Fruit fly (Drosophila melanogaster): Measurements from ENCODE around the gene Myc.
A peak's percentile ranks its signal among the peaks of the same experiment; 100 is the strongest.

Gene Myc

dm6 chrX:3355180-3355579 is 17.8 kb upstream of the Myc start (continued):
- TF ChIP-seq CG8281 (tag; optimal IDR thresholded peaks at IDR 0.05) = peak; percentile 22
- TF ChIP-seq tx (GFP tag; optimal IDR thresholded peaks at IDR 0.05) = no peak
- peak; percentile 45; the same call in 1 of the 2 replicates for TF ChIP-seq crol (GFP tag; IDR thresholded peaks at IDR 0.05)
- TF ChIP-seq CG31224 (GFP tag; IDR thresholded peaks at IDR 0.05) = peak; percentile 79
- TF ChIP-seq CG1602 (GFP tag; optimal IDR thresholded peaks at IDR 0.05) = peak; percentile 66
- TF ChIP-seq CG17829 (tag; optimal IDR thresholded peaks at IDR 0.05) = peak; percentile 85
- peak; percentile 73 for TF ChIP-seq gcm (GFP tag; optimal IDR thresholded peaks at IDR 0.05)
- TF ChIP-seq CG13296 (GFP tag; optimal IDR thresholded peaks at IDR 0.05) = peak; percentile 48
- TF ChIP-seq CG12236 (GFP tag; optimal IDR thresholded peaks at IDR 0.05) = no peak
- peak; percentile 42 for TF ChIP-seq CG15011 (GFP tag; optimal IDR thresholded peaks at IDR 0.05)
- peak; percentile 91 for TF ChIP-seq CG10959 (GFP tag; IDR thresholded peaks at IDR 0.05)
- TF ChIP-seq CG10979 (tag; optimal IDR thresholded peaks at IDR 0.05) = peak; percentile 91
- TF ChIP-seq Lpt (GFP tag; optimal IDR thresholded peaks at IDR 0.05) = no peak
- TF ChIP-seq kni (GFP tag; optimal IDR thresholded peaks at IDR 0.05) = no peak
- peak; percentile 92 for TF ChIP-seq CG9727 (GFP tag; optimal IDR thresholded peaks at IDR 0.05)
- TF ChIP-seq CG9817 (tag; optimal IDR thresholded peaks at IDR 0.05) = peak; percentile 60
- peak; percentile 77 for TF ChIP-seq CG11504 (tag; optimal IDR thresholded peaks at IDR 0.05)
- TF ChIP-seq Bteb2 (GFP tag; optimal IDR thresholded peaks at IDR 0.05) = peak; percentile 30
- peak; percentile 55 for TF ChIP-seq ewg (GFP tag; optimal IDR thresholded peaks at IDR 0.05)
- TF ChIP-seq lmd (GFP tag; IDR thresholded peaks at IDR 0.05) = peak; percentile 85
- TF ChIP-seq lov (optimal IDR thresholded peaks at IDR 0.05) = no peak
- peak; percentile 93 for TF ChIP-seq lov (GFP tag; IDR thresholded peaks at IDR 0.05)
- TF ChIP-seq sd (tag; optimal IDR thresholded peaks at IDR 0.05) = peak; percentile 36
- peak; percentile 64 for TF ChIP-seq ap (GFP tag; IDR thresholded peaks at IDR 0.05)
- TF ChIP-seq Hey (tag; optimal IDR thresholded peaks at IDR 0.05) = no peak
- TF ChIP-seq CG15479 (GFP tag; optimal IDR thresholded peaks at IDR 0.05) = no peak
- TF ChIP-seq mld (GFP tag; IDR thresholded peaks at IDR 0.05; ENCODE audit: partially characterized antibody) = no peak
- TF ChIP-seq CG17359 (tag; optimal IDR thresholded peaks at IDR 0.05) = peak; percentile 70
- TF ChIP-seq E2f2 (GFP tag; IDR thresholded peaks at IDR 0.05) = peak; percentile 50
- TF ChIP-seq Doc2 (GFP tag; IDR thresholded peaks at IDR 0.05) = no peak
- peak; percentile 53 for TF ChIP-seq Bdp1 (GFP tag; optimal IDR thresholded peaks at IDR 0.05)
- TF ChIP-seq fd96Cb (tag; optimal IDR thresholded peaks at IDR 0.05) = peak; percentile 80
- TF ChIP-seq maf-S (GFP tag; optimal IDR thresholded peaks at IDR 0.05) = peak; percentile 29
- peak; percentile 64 for TF ChIP-seq CG7271 (tag; optimal IDR thresholded peaks at IDR 0.05)
- TF ChIP-seq br (optimal IDR thresholded peaks at IDR 0.05) = no peak
- TF ChIP-seq gce (GFP tag; IDR thresholded peaks at IDR 0.05) = peak; percentile 70; the same call in 1 of the 3 replicates
- TF ChIP-seq usp (GFP tag; optimal IDR thresholded peaks at IDR 0.05) = no peak
- TF ChIP-seq Pdp1 (GFP tag; optimal IDR thresholded peaks at IDR 0.05) = peak; percentile 34 to 44
- TF ChIP-seq ato (GFP tag; IDR thresholded peaks at IDR 0.05; ENCODE audit: partially characterized antibody) = no peak
- peak; percentile 25 for TF ChIP-seq bab2 (GFP tag; optimal IDR thresholded peaks at IDR 0.05)
- peak in 1 of 2 experiments; percentile 92 for TF ChIP-seq bsh (GFP tag; optimal IDR thresholded peaks at IDR 0.05)
- peak; percentile 74 for TF ChIP-seq Aef1 (GFP tag; IDR thresholded peaks at IDR 0.05)
- TF ChIP-seq Xrp1 (GFP tag; IDR thresholded peaks at IDR 0.05) = peak; percentile 94
- peak; percentile 27 for TF ChIP-seq zfh2 (GFP tag; optimal IDR thresholded peaks at IDR 0.05)
- TF ChIP-seq CG18764 (GFP tag; optimal IDR thresholded peaks at IDR 0.05) = peak; percentile 37
- TF ChIP-seq ftz-f1 (GFP tag; optimal IDR thresholded peaks at IDR 0.05) = no peak
- peak; percentile 71 for TF ChIP-seq Xbp1 (GFP tag; optimal IDR thresholded peaks at IDR 0.05)
- TF ChIP-seq CG15601 (tag; optimal IDR thresholded peaks at IDR 0.05) = peak; percentile 85
